Fruit fly (Drosophila melanogaster) whole organism, embryonic: ENCODE data around the gene Jhbp2.

Experiments
- ATbp ChIP-seq: fragments of 200-800 bp; sonication (Bioruptor generic); optimal IDR thresholded peaks from 2 replicates; lab custom pipeline; 2017; ENCODE audit warnings: missing biosample characterization, mild to moderate bottlenecking, missing genetic modification characterization, missing genetic modification reagents
- Atf-2 ChIP-seq: fragments of 200-800 bp; sonication (Bioruptor generic); optimal IDR thresholded peaks from 2 replicates; lab custom pipeline; 2016; ENCODE audit warnings: missing biosample characterization, missing genetic modification characterization
- Awh ChIP-seq: fragments of 200-800 bp; sonication (Bioruptor generic); IDR thresholded peaks from 2 replicates; pipeline ENCODE4, ENCODE4 v1.3.6; 2022; ENCODE audit warnings: missing biosample characterization, missing genetic modification characterization
- B-H2 ChIP-seq: fragments of 200-800 bp; sonication (Bioruptor generic); optimal IDR thresholded peaks from 2 replicates; lab custom pipeline; 2018; ENCODE audit warnings: missing biosample characterization, mild to moderate bottlenecking, missing genetic modification characterization
- CG10209 ChIP-seq: fragments of 200-800 bp; sonication (Bioruptor generic); optimal IDR thresholded peaks from 3 replicates; lab custom pipeline; 2017; ENCODE audit warnings: missing biosample characterization, mild to moderate bottlenecking, missing genetic modification characterization, missing genetic modification reagents
- CG10267 ChIP-seq: fragments of 200-800 bp; sonication (Bioruptor generic); optimal IDR thresholded peaks from 2 replicates; lab custom pipeline; 2018; ENCODE audit warnings: missing biosample characterization, mild to moderate bottlenecking, missing genetic modification characterization, moderate library complexity
- CG11398 ChIP-seq: fragments of 200-800 bp; sonication (Bioruptor generic); optimal IDR thresholded peaks from 2 replicates; lab custom pipeline; 2016; ENCODE audit warnings: missing biosample characterization, missing genetic modification characterization
- CG11696 ChIP-seq: fragments of 200-800 bp; sonication (Bioruptor generic); IDR thresholded peaks from 2 replicates; pipeline ENCODE4 v1.3.6; 2022; ENCODE audit warnings: missing biosample characterization, missing genetic modification characterization
- CG11723 ChIP-seq: fragments of 200-800 bp; sonication (Bioruptor generic); optimal IDR thresholded peaks from 2 replicates; lab custom pipeline; 2017; ENCODE audit warnings: missing biosample characterization, mild to moderate bottlenecking, missing genetic modification characterization
- CG12155 ChIP-seq: fragments of 200-800 bp; sonication (Bioruptor generic); optimal IDR thresholded peaks from 3 replicates; lab custom pipeline; 2016; ENCODE audit warnings: missing biosample characterization, missing genetic modification characterization
- CG12236 ChIP-seq: fragments of 200-800 bp; sonication (Bioruptor generic); optimal IDR thresholded peaks from 2 replicates; lab custom pipeline; 2016; ENCODE audit warnings: missing biosample characterization, missing genetic modification characterization
- CG12299 ChIP-seq: fragments of 200-800 bp; sonication (Bioruptor generic); optimal IDR thresholded peaks from 2 replicates; lab custom pipeline; 2018; ENCODE audit warnings: missing biosample characterization, mild to moderate bottlenecking, missing genetic modification characterization
- CG1233 ChIP-seq: fragments of 200-800 bp; sonication (Bioruptor generic); optimal IDR thresholded peaks from 4 replicates; lab custom pipeline; 2018; ENCODE audit warnings: missing biosample characterization, mild to moderate bottlenecking, missing genetic modification characterization
- CG12744 ChIP-seq: fragments of 200-800 bp; sonication (Bioruptor generic); optimal IDR thresholded peaks from 2 replicates; lab custom pipeline; 2016; ENCODE audit warnings: missing biosample characterization, missing genetic modification characterization
- CG14667 ChIP-seq: fragments of 200-800 bp; sonication (Bioruptor generic); IDR thresholded peaks from 2 replicates; pipeline ENCODE4 v1.3.6; 2022; ENCODE audit warnings: missing biosample characterization, missing genetic modification characterization
- CG14710 ChIP-seq: fragments of 200-800 bp; sonication (Bioruptor generic); optimal IDR thresholded peaks from 3 replicates; lab custom pipeline; 2019; ENCODE audit warnings: missing biosample characterization, mild to moderate bottlenecking, missing genetic modification characterization, moderate library complexity
- CG15479 ChIP-seq: fragments of 200-800 bp; sonication (Bioruptor generic); optimal IDR thresholded peaks from 3 replicates; lab custom pipeline; 2019; ENCODE audit warnings: missing biosample characterization, mild to moderate bottlenecking, missing genetic modification characterization, moderate library complexity
- CG17385 ChIP-seq: fragments of 200-800 bp; sonication (Bioruptor generic); optimal IDR thresholded peaks from 3 replicates; lab custom pipeline; 2018; ENCODE audit warnings: missing biosample characterization, mild to moderate bottlenecking, missing genetic modification characterization
- CG2678 ChIP-seq: fragments of 200-800 bp; sonication (Bioruptor generic); optimal IDR thresholded peaks from 3 replicates; lab custom pipeline; 2019; ENCODE audit warnings: missing biosample characterization, mild to moderate bottlenecking, missing genetic modification characterization, moderate library complexity
- CG30020 ChIP-seq: fragments of 200-800 bp; optimal IDR thresholded peaks from 2 replicates; lab custom pipeline; 2019; ENCODE audit warnings: missing biosample characterization, mild to moderate bottlenecking, missing genetic modification characterization, moderate library complexity
- CG33213 ChIP-seq: fragments of 200-800 bp; sonication (Bioruptor generic); optimal IDR thresholded peaks from 3 replicates; lab custom pipeline; 2016; ENCODE audit warnings: missing biosample characterization, missing genetic modification characterization
- CG4424 ChIP-seq: fragments of 200-800 bp; sonication (Bioruptor generic); optimal IDR thresholded peaks from 3 replicates; lab custom pipeline; 2016; ENCODE audit warnings: missing biosample characterization, missing genetic modification characterization
- CG6175 ChIP-seq: fragments of 200-800 bp; sonication (Bioruptor generic); IDR thresholded peaks from 3 replicates; pipeline ENCODE4 v1.3.6; 2022; ENCODE audit warnings: missing biosample characterization, missing genetic modification characterization
- CG7786 ChIP-seq: fragments of 200-800 bp; sonication (Bioruptor generic); optimal IDR thresholded peaks from 2 replicates; lab custom pipeline; 2016; ENCODE audit warnings: missing biosample characterization, missing genetic modification characterization
- CG9437 ChIP-seq: fragments of 200-800 bp; sonication (Bioruptor generic); optimal IDR thresholded peaks from 2 replicates; lab custom pipeline; 2018; ENCODE audit warnings: missing biosample characterization, mild to moderate bottlenecking, missing genetic modification characterization
- CG9932 ChIP-seq: fragments of 200-800 bp; sonication (Bioruptor generic); IDR thresholded peaks from 2 replicates; pipeline ENCODE4 v1.3.6; 2022; ENCODE audit warnings: missing biosample characterization, missing genetic modification characterization
- CoRest ChIP-seq: fragments of 200-800 bp; sonication (Bioruptor generic); optimal IDR thresholded peaks from 3 replicates; lab custom pipeline; 2018; ENCODE audit warnings: missing biosample characterization, mild to moderate bottlenecking, missing genetic modification characterization, moderate library complexity
- Ets65A ChIP-seq: fragments of 200-800 bp; sonication (Bioruptor generic); peaks from one replicate; lab custom pipeline; 2016; ENCODE audit warnings: missing biosample characterization, missing genetic modification characterization
- Gsc ChIP-seq: fragments of 200-800 bp; sonication (Bioruptor generic); IDR thresholded peaks from 2 replicates; pipeline ENCODE4 v1.3.6; 2022; ENCODE audit warnings: missing biosample characterization, missing genetic modification characterization
- Lhr ChIP-seq: fragments of 200-800 bp; sonication (Bioruptor generic); optimal IDR thresholded peaks from 3 replicates; lab custom pipeline; 2017; ENCODE audit warnings: mild to moderate bottlenecking, missing biosample characterization, missing genetic modification reagents, missing genetic modification characterization
- Med ChIP-seq: fragments of 200-800 bp; sonication (Bioruptor generic); peaks from one replicate; lab custom pipeline; 2016; ENCODE audit warnings: missing biosample characterization, missing genetic modification characterization, mild to moderate bottlenecking, inconsistent platforms, moderate library complexity
- Neu2 ChIP-seq: fragments of 200-800 bp; sonication (Bioruptor generic); optimal IDR thresholded peaks from 3 replicates; lab custom pipeline; 2016; ENCODE audit warnings: missing biosample characterization, missing genetic modification characterization, borderline replicate concordance
- Usf ChIP-seq: fragments of 200-800 bp; sonication (Bioruptor generic); optimal IDR thresholded peaks from 2 replicates; lab custom pipeline; 2017; ENCODE audit warnings: missing genotype, missing biosample characterization, missing genetic modification characterization
- ara ChIP-seq: fragments of 200-800 bp; sonication (Bioruptor generic); IDR thresholded peaks from 2 replicates; pipeline ENCODE4 v1.3.6; 2022; ENCODE audit warnings: missing biosample characterization, missing genetic modification characterization
- ase ChIP-seq: fragments of 200-800 bp; sonication (Bioruptor generic); IDR thresholded peaks from 3 replicates; pipeline ENCODE4 v1.3.6; 2022; ENCODE audit warnings: missing biosample characterization, missing genetic modification characterization
- bigmax ChIP-seq: fragments of 200-800 bp; sonication (Bioruptor generic); optimal IDR thresholded peaks from 2 replicates; lab custom pipeline; 2018; ENCODE audit warnings: missing biosample characterization, mild to moderate bottlenecking, missing genetic modification characterization
- chif ChIP-seq, 2 experiments: fragments of 200-800 bp; sonication (Bioruptor generic); optimal IDR thresholded peaks; 3 replicates each; lab custom pipeline; 2016; ENCODE audit warnings: missing biosample characterization in 2 of 2, missing genetic modification characterization in 2 of 2
- chm ChIP-seq: fragments of 200-800 bp; sonication (Bioruptor generic); IDR thresholded peaks from 2 replicates; pipeline ENCODE4 v1.3.6; 2022; ENCODE audit warnings: missing biosample characterization, missing genetic modification characterization
- exex ChIP-seq: fragments of 200-800 bp; sonication (Bioruptor generic); optimal IDR thresholded peaks from 4 replicates; lab custom pipeline; 2018; ENCODE audit warnings: missing biosample characterization, mild to moderate bottlenecking, missing genetic modification characterization, moderate library complexity
- fd96Cb ChIP-seq: fragments of 200-800 bp; sonication (Bioruptor generic); optimal IDR thresholded peaks from 2 replicates; lab custom pipeline; 2018; ENCODE audit warnings: missing biosample characterization, mild to moderate bottlenecking, missing genetic modification characterization, moderate library complexity
- gce ChIP-seq: fragments of 200-800 bp; sonication (Bioruptor generic); IDR thresholded peaks from 3 replicates; pipeline ENCODE4 v1.3.6; 2022; ENCODE audit warnings: missing biosample characterization, missing genetic modification characterization
- gem ChIP-seq: fragments of 200-800 bp; sonication (Bioruptor generic); optimal IDR thresholded peaks from 2 replicates; lab custom pipeline; 2019; ENCODE audit warnings: missing biosample characterization, mild to moderate bottlenecking, missing genetic modification characterization, moderate library complexity
- lilli ChIP-seq: fragments of 200-800 bp; sonication (Bioruptor generic); optimal IDR thresholded peaks from 3 replicates; lab custom pipeline; 2016; ENCODE audit warnings: missing biosample characterization, missing genetic modification characterization
- scrt ChIP-seq: fragments of 200-800 bp; sonication (Bioruptor generic); optimal IDR thresholded peaks from 2 replicates; lab custom pipeline; 2018; ENCODE audit warnings: missing biosample characterization, mild to moderate bottlenecking, missing genetic modification characterization, moderate library complexity
- tin ChIP-seq: fragments of 200-800 bp; sonication (Bioruptor generic); optimal IDR thresholded peaks from 3 replicates; lab custom pipeline; 2016; ENCODE audit warnings: missing biosample characterization, missing genetic modification characterization
- tll ChIP-seq, 2 experiments: fragments of 200-800 bp in 1 of 2; fragments of >200 bp in 1 of 2; sonication (Bioruptor generic) in 1 of 2; optimal IDR thresholded peaks; 2 replicates each; lab custom pipeline; 2017 to 2019; ENCODE audit warnings: missing biosample characterization in 2 of 2, missing genetic modification characterization in 2 of 2, mild to moderate bottlenecking in 1 of 2, moderate library complexity in 1 of 2
- tup ChIP-seq: fragments of 200-800 bp; sonication (Bioruptor generic); optimal IDR thresholded peaks from 2 replicates; lab custom pipeline; 2016; ENCODE audit warnings: missing biosample characterization, mild to moderate bottlenecking, missing genetic modification characterization, moderate library complexity
- twi ChIP-seq: fragments of 200-800 bp; optimal IDR thresholded peaks from 2 replicates; lab custom pipeline; 2019; ENCODE audit warnings: missing biosample characterization, mild to moderate bottlenecking, missing genetic modification characterization, moderate library complexity
- wor ChIP-seq: fragments of 200-800 bp; sonication (Bioruptor generic); IDR thresholded peaks from 2 replicates; pipeline ENCODE4 v1.3.6; 2022; ENCODE audit warnings: missing biosample characterization, missing genetic modification characterization

Jhbp2 gene

dm6 chr3R:4989150-4990017, 28.2 kb upstream of the Jhbp2 start (continued):
- TF ChIP-seq exex (tag; lab: Kevin White, UChicago) (no peak), Med (GFP tag; lab: Kevin White, UChicago) (peak; percentile 77), CG10209 (GFP tag; lab: Kevin White, UChicago) (peak; percentile 65), CG6175 (no peak), Atf-2 (GFP tag; lab: Kevin White, UChicago) (peak; percentile 61), gem (tag; lab: Kevin White, UChicago) (peak; percentile 75), gce (GFP tag; lab: Robert Waterston, UW) (0 out of 3 replicates have a peak, but pooled peaks have one; percentile 17), CG2678 (tag; lab: Kevin White, UChicago) (peak; percentile 63), CG12155 (GFP tag; lab: Kevin White, UChicago) (peak; percentile 35), CG9437 (peak; percentile 65), CG1233 (GFP tag; lab: Kevin White, UChicago) (peak; percentile 30), CG11696 (GFP tag; lab: Robert Waterston, UW) (no peak), tll (GFP tag; optimal IDR thresholded peaks at IDR 0.05; lab: Kevin White, UChicago) (peak in 1 of 2 experiments; percentile 51), CG17385 (GFP tag; lab: Kevin White, UChicago) (peak; percentile 15), CG11723 (GFP tag; lab: Kevin White, UChicago) (peak; percentile 23), chif (GFP tag; optimal IDR thresholded peaks at IDR 0.05; lab: Kevin White, UChicago) (peak; percentile 62 to 71), Neu2 (GFP tag; lab: Kevin White, UChicago) (no peak), Lhr (peak; percentile 38), CG15479 (GFP tag; lab: Kevin White, UChicago) (no peak), CG11398 (GFP tag; lab: Kevin White, UChicago) (peak; percentile 60), CG7786 (GFP tag; lab: Kevin White, UChicago) (peak; percentile 34), CG12744 (no peak), bigmax (GFP tag; lab: Kevin White, UChicago) (no peak), CG30020 (tag; lab: Kevin White, UChicago) (peak; percentile 13), Ets65A (GFP tag; lab: Kevin White, UChicago) (peak; percentile 80), CG14710 (tag; lab: Kevin White, UChicago) (peak; percentile 82), tin (GFP tag; lab: Kevin White, UChicago) (peak; percentile 64), wor (GFP tag; lab: Robert Waterston, UW) (no peak), CG10267 (tag; lab: Kevin White, UChicago) (peak; percentile 75), Usf (GFP tag; lab: Kevin White, UChicago) (peak; percentile 54), CG14667 (no peak), ase (GFP tag; lab: Robert Waterston, UW) (no peak), CG12299 (tag; lab: Kevin White, UChicago) (no peak), CG9932 (GFP tag; lab: Robert Waterston, UW) (no peak), fd96Cb (tag; lab: Kevin White, UChicago) (peak; percentile 58), twi (peak; percentile 36), CG33213 (GFP tag; lab: Kevin White, UChicago) (peak; percentile 24), lilli (GFP tag; lab: Kevin White, UChicago) (peak; percentile 49), CG4424 (GFP tag; lab: Kevin White, UChicago) (peak; percentile 70), Awh (GFP tag; lab: Robert Waterston, UW) (peak; percentile 30; the same call in 1 of the 2 replicates), Gsc (GFP tag; lab: Robert Waterston, UW) (no peak), ara (no peak), B-H2 (no peak), tup (GFP tag; lab: Kevin White, UChicago) (no peak), ATbp (GFP tag; lab: Kevin White, UChicago) (peak; percentile 2), scrt (GFP tag; lab: Kevin White, UChicago) (no peak), CoRest (tag; lab: Kevin White, UChicago) (peak; percentile 61), chm (no peak), CG12236 (peak; percentile 56)
